Fruit fly (Drosophila melanogaster): ENCODE results near the gene mrt.

DNA sequence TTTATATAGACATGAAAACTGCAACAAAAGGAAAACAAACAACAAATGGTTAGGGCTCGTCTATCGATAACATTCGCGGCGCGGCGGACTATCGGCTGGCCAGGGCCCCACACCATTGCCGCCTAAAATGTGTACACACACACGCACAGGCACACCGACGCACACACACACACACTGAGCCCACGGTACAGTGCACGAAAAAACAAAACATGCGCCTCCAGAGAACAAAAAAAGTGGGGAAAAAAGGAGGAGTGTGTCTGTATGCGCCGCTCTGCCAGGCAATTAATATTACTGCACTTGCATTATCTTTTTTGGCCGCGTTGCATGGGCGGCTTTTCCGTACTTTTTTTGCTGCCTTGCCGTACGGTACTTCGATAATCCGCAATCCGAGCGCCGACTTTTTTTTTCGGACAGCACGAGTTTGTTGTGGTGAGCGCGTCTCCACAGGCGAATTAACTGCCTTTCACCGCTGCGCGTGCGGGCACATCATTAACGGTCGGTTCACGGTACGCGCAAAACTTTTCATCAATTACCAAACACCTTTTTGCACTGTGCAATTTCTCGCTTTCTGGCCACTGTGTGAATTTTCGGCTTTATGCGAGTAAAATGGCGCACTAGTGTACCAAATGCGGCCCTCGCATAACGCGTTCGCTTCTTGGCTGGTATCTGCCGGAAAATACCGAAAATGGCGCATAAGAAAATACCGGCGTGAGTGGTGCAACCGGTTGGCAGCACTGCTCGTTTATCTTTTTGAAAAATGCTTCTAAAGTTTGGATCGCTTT, 18.8 kb downstream of the mrt start, which contains the start of gene woc:
- peak in 1 of 2 experiments; percentile 56 for TF ChIP-seq salr (GFP tag; optimal IDR thresholded peaks at IDR 0.05)
- no peak for TF ChIP-seq Sox102F (GFP tag; optimal IDR thresholded peaks at IDR 0.05)
- TF ChIP-seq CG10631 (GFP tag; optimal IDR thresholded peaks at IDR 0.05) = peak; percentile 57
